Fruit fly (Drosophila melanogaster): ENCODE results near the gene Nup37.

dm6 chr3R:25249145-25250141 is 2.0 kb downstream of the Nup37 start, which contains the start of gene Nup358:
- TF ChIP-seq Sin3A (optimal IDR thresholded peaks at IDR 0.05) (no peak), Myc (optimal IDR thresholded peaks at IDR 0.05) (no peak), insv (optimal IDR thresholded peaks at IDR 0.05) (no peak), psq (optimal IDR thresholded peaks at IDR 0.05) (no peak), h (optimal IDR thresholded peaks at IDR 0.05) (no peak), ttk (optimal IDR thresholded peaks at IDR 0.05) (no peak)
